Fruit fly (Drosophila melanogaster): ENCODE results near the gene mtg.

- TF ChIP-seq CG8478 (optimal IDR thresholded peaks at IDR 0.05) (no peak), CTCF (optimal IDR thresholded peaks at IDR 0.05) (no peak)
These were observed 2.2 kb upstream of the mtg start, which contains the start of gene CG15864 for dm6 chr3R:8248138-8248537.
